Worm (Caenorhabditis elegans): ENCODE measurements around the gene thoc-2.

Gene thoc-2

ce11 chrIII:6422721-6423120, 54.9 kb downstream of the thoc-2 start:
- TF ChIP-seq ceh-43 (GFP tag; optimal IDR thresholded peaks at IDR 0.05) (no peak), ztf-11 (tag; optimal IDR thresholded peaks at IDR 0.05) (no peak), pha-4 (tag; optimal IDR thresholded peaks at IDR 0.05) (no peak), unc-62 (GFP tag; optimal IDR thresholded peaks at IDR 0.05) (no peak), elt-3 (tag; optimal IDR thresholded peaks at IDR 0.05) (no peak), cnd-1 (tag; optimal IDR thresholded peaks at IDR 0.05) (no peak), nhr-237 (tag; optimal IDR thresholded peaks at IDR 0.05) (no peak), mep-1 (tag; optimal IDR thresholded peaks at IDR 0.05) (no peak), M03D4.4 (tag; optimal IDR thresholded peaks at IDR 0.05) (no peak), ceh-39 (tag; optimal IDR thresholded peaks at IDR 0.05) (no peak)
